Fruit fly (Drosophila melanogaster): ENCODE measurements around the gene CG11983.

Gene CG11983

DNA sequence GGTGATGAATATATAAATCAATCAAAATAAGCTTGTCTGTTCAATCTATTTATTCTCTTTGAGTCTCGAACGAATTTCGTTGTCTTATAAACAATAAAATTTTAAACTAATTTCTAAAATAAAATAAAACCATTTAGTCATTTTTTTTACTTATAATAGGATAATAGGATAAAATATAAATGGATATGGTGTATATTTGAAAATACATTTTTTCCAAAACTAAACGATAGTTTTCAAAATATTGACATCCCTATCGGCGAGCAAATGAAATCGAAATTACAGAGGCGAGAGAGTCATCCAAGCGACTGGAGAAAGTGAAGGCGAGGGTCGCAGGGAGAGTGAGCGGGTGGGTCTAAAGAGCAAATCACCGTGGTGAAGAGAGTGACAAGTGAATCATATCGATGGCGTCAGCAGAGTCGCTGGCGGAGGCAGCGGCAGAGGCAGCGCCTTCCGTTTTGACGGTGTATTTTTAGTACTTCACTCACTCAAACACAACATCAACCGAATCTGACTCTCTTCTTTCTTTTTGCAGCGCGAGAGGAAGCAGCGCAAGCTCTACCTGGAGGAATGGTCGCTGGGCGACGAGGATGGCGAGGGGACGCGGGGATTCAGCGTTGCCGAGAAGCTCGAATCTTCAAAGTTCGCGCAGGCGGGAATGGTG is 49.4 kb downstream of the CG11983 start (continued):
- peak; percentile 76 for TF ChIP-seq tup (GFP tag; optimal IDR thresholded peaks at IDR 0.05)
- TF ChIP-seq CG18011 (GFP tag; optimal IDR thresholded peaks at IDR 0.05) = peak; percentile 88
- TF ChIP-seq crp (GFP tag; optimal IDR thresholded peaks at IDR 0.05) = peak in 1 of 2 experiments; percentile 66
- peak; percentile 87 for TF ChIP-seq corto (GFP tag; optimal IDR thresholded peaks at IDR 0.05)
- TF ChIP-seq Max (GFP tag; optimal IDR thresholded peaks at IDR 0.05) = peak; percentile 88
- no peak for TF ChIP-seq MBD-R2 (GFP tag; IDR thresholded peaks at IDR 0.05)
- TF ChIP-seq CG13624 (GFP tag; optimal IDR thresholded peaks at IDR 0.05) = peak; percentile 7
- peak; percentile 63 for TF ChIP-seq CTCF (GFP tag; optimal IDR thresholded peaks at IDR 0.05)
- peak; percentile 85 for TF ChIP-seq CG3838 (GFP tag; optimal IDR thresholded peaks at IDR 0.05)
- TF ChIP-seq CG12155 (GFP tag; optimal IDR thresholded peaks at IDR 0.05) = peak; percentile 94
- peak; percentile 94 for TF ChIP-seq CG6254 (GFP tag; optimal IDR thresholded peaks at IDR 0.05)
- peak; percentile 98 for TF ChIP-seq CG12769 (tag; optimal IDR thresholded peaks at IDR 0.05)
- peak; percentile 91 for TF ChIP-seq D19B (GFP tag; optimal IDR thresholded peaks at IDR 0.05)
- TF ChIP-seq sc (optimal IDR thresholded peaks at IDR 0.05) = no peak
- peak; percentile 96 for TF ChIP-seq sc (GFP tag; optimal IDR thresholded peaks at IDR 0.05)
- no peak for TF ChIP-seq Dbx (GFP tag; IDR thresholded peaks at IDR 0.05)
- TF ChIP-seq Aef1 (GFP tag; IDR thresholded peaks at IDR 0.05) = no peak
- TF ChIP-seq Scr (GFP tag; IDR thresholded peaks at IDR 0.05; ENCODE audit: partially characterized antibody) = no peak
- TF ChIP-seq CG6765 (GFP tag; optimal IDR thresholded peaks at IDR 0.05) = peak; percentile 97
- no peak for TF ChIP-seq z (GFP tag; IDR thresholded peaks at IDR 0.05)
- TF ChIP-seq CG7839 (tag; optimal IDR thresholded peaks at IDR 0.05) = peak; percentile 98
- TF ChIP-seq eve (GFP tag; optimal IDR thresholded peaks at IDR 0.05) = no peak
- TF ChIP-seq CG3281 (GFP tag; optimal IDR thresholded peaks at IDR 0.05) = peak; percentile 98
- TF ChIP-seq CG11093 (GFP tag; IDR thresholded peaks at IDR 0.05) = peak; percentile 85
- peak; percentile 5 for TF ChIP-seq Dp (GFP tag; optimal IDR thresholded peaks at IDR 0.05)
- peak; percentile 99 for TF ChIP-seq nmo (GFP tag; optimal IDR thresholded peaks at IDR 0.05)
- TF ChIP-seq CG12391 (tag; optimal IDR thresholded peaks at IDR 0.05) = peak; percentile 100
- TF ChIP-seq so (GFP tag; IDR thresholded peaks at IDR 0.05) = no peak
- TF ChIP-seq unpg (GFP tag; optimal IDR thresholded peaks at IDR 0.05) = peak; percentile 98
- no peak for TF ChIP-seq disco-r (GFP tag; optimal IDR thresholded peaks at IDR 0.05)
- peak; percentile 92 for TF ChIP-seq Nf-YB (GFP tag; optimal IDR thresholded peaks at IDR 0.05)
- TF ChIP-seq Doc2 (GFP tag; IDR thresholded peaks at IDR 0.05) = no peak
- TF ChIP-seq CG6175 (GFP tag; IDR thresholded peaks at IDR 0.05) = no peak
- TF ChIP-seq CG18262 (tag; optimal IDR thresholded peaks at IDR 0.05) = peak; percentile 100
- TF ChIP-seq CG7987 (GFP tag; optimal IDR thresholded peaks at IDR 0.05) = peak; percentile 92
- TF ChIP-seq CG4730 (GFP tag; IDR thresholded peaks at IDR 0.05) = no peak
- peak; percentile 97 for TF ChIP-seq NfI (GFP tag; optimal IDR thresholded peaks at IDR 0.05)
- peak; percentile 99 for TF ChIP-seq Sox100B (GFP tag; optimal IDR thresholded peaks at IDR 0.05)
- TF ChIP-seq CG14050 (GFP tag; IDR thresholded peaks at IDR 0.05) = no peak
- peak; percentile 96 for TF ChIP-seq kni (GFP tag; optimal IDR thresholded peaks at IDR 0.05)
- TF ChIP-seq HHEX (GFP tag; optimal IDR thresholded peaks at IDR 0.05) = peak; percentile 95
- no peak for TF ChIP-seq Dll (GFP tag; IDR thresholded peaks at IDR 0.05; ENCODE audit: partially characterized antibody)
- peak; percentile 39 for TF ChIP-seq Camta (GFP tag; optimal IDR thresholded peaks at IDR 0.05)
- TF ChIP-seq nom (GFP tag; optimal IDR thresholded peaks at IDR 0.05) = peak; percentile 98
- TF ChIP-seq CG4424 (GFP tag; optimal IDR thresholded peaks at IDR 0.05) = peak; percentile 95
- TF ChIP-seq Xbp1 (GFP tag; optimal IDR thresholded peaks at IDR 0.05) = peak; percentile 94
- no peak for TF ChIP-seq CG8765 (GFP tag; IDR thresholded peaks at IDR 0.05)
- peak; percentile 90 for TF ChIP-seq croc (GFP tag; conservative IDR thresholded peaks at IDR 0.05)
- peak; percentile 90 for TF ChIP-seq pros (GFP tag; optimal IDR thresholded peaks at IDR 0.05)
- TF ChIP-seq CG4707 (GFP tag; optimal IDR thresholded peaks at IDR 0.05) = peak; percentile 85

Measured in whole organism, embryonic.